Worm (Caenorhabditis elegans) whole organism, L4/young adult: Measurements from ENCODE around the gene ttbk-4.
"Not testable (repeated sequence)": the region's sequence is repeated elsewhere in the genome, so short reads cannot be mapped to it uniquely, and the experiment has no call there.

Experiments
- W03F9.2 ChIP-seq: fragments of 150-350 bp; optimal IDR thresholded peaks from 2 replicates; lab custom pipeline; 2014; ENCODE audit warnings: missing biosample characterization, missing genetic modification characterization
- dao-5 ChIP-seq: sonication (generic microtip); optimal IDR thresholded peaks from 2 replicates; lab custom pipeline; 2016; ENCODE audit warnings: missing genotype, missing genetic modification characterization, moderate library complexity, missing compliant biosample characterization
- him-1 ChIP-seq: sonication (generic microtip); optimal IDR thresholded peaks from 2 replicates; lab custom pipeline; 2016; ENCODE audit warnings: missing genotype, missing genetic modification reagents, missing genetic modification characterization, missing compliant biosample characterization

The ttbk-4 gene

DNA sequence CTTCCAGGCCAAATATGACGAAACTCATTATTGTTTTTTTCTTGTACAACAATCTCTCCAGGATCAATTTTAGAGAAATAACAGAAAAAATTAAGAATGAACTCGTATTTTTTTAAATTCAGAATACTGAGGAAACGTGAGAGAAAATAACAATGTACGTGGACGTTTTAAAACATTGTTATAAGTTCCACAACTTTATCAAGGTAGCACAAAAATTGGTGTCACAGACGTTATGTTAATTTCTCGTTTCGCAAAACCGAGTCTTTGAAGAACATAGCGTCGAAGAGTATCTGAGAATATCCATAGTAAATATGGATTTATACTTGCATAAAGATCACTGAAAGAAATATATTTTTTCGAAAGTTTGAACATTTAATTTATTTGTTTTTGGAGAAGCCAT lies 23.8 kb downstream of the ttbk-4 start, which contains the start of gene T04B2.8:
Gene T04B2.8, minus strand, starts transcription at position 101 of the 400 bp plus-strand sequence.
- TF ChIP-seq him-1 (tag; lab: Kevin White, UChicago) (no peak), W03F9.2 (no peak), dao-5 (no peak)

- no peak for TF ChIP-seq W03F9.2
- no peak for TF ChIP-seq him-1 (tag; lab: Kevin White, UChicago)
- TF ChIP-seq dao-5 = no peak
Measured at ce11 chrIV:10048268-10048667, 26.7 kb downstream of the ttbk-4 start.

DNA sequence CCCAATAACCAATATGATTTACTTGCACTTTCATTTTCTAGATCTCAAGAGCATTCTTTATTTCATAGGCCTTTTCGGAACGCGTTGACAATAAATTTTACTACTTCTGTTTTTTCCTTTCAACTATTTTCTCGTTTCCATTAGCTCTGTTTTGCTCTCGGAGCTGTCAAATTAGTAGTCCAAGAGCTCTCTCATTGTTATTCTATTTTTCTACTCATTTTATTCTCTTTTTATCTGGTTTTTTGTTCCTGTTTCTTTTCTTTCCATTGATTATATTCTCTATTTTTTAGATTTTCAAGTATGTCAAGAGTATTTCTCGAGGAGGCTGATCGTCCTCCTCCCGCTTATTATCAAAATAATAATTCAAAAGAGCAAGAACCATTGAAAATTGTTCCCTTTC lies 27.8 kb downstream of the ttbk-4 start, which contains the start of gene T04B2.3:
Gene T04B2.3, plus strand, starts transcription at position 301 of the 400 bp plus-strand sequence.
- TF ChIP-seq him-1 (tag; lab: Kevin White, UChicago) (no peak), W03F9.2 (no peak), dao-5 (no peak)

ce11 chrIV:10046005-10046404 lies 28.9 kb downstream of the ttbk-4 start:
- TF ChIP-seq W03F9.2 = no peak
- no peak for TF ChIP-seq him-1 (tag; lab: Kevin White, UChicago)
- no peak for TF ChIP-seq dao-5

ce11 chrIV:10042881-10043280 lies 32.1 kb downstream of the ttbk-4 start, which contains the start of gene frk-1:
frk-1 (plus strand) TSS chrIV:10043181.
- TF ChIP-seq him-1 (tag; lab: Kevin White, UChicago) = no peak
- no peak for TF ChIP-seq dao-5

DNA sequence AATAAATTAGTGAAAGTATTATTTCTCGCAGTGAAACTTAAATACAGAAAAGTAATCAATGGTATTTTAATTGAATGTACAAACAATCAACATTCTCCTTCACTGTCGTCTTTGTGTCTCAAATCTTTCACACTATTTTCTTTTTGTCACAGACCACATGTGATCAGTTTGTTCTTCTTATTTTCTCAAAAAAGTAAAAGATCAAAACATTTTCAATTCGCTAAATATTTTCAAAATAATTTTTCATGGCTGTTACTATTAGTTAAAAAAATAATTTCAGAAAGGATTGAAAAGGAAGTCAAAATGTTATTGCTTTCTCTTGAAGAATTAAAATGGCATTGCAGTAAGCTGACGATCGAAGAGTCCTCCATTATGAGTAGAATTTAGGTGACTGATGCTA lies 34.1 kb downstream of the ttbk-4 start, which contains the start of gene dhs-31:
Gene dhs-31, minus strand, starts transcription at position 101 of the 400 bp plus-strand sequence.
- TF ChIP-seq dao-5 (no peak), W03F9.2 (no peak), him-1 (tag; lab: Kevin White, UChicago) (no peak)

DNA sequence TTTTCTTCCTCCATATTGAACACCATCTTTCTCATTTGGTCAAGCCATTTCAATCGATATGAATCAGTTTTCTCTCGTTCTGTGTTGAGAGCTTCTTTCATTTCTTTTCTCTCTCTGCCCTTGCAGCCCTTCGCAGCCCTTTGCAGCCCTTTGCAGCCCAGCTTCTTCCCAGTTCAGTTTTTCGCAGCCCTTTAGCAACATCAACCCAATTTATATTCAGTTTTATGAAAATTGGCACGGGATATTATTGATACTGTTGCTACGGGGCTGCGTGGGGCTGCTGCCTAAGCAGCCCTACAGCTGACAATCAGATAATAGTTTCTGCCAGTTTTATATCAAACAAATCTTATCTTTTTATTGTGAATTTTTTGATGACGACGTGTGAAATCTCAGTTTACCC lies 38.0 kb downstream of the ttbk-4 start, which contains the start of gene F44D12.10:
Gene F44D12.10, minus strand, starts transcription at position 101 of the 400 bp plus-strand sequence.
- TF ChIP-seq dao-5 (no peak), W03F9.2 (no peak), him-1 (tag; lab: Kevin White, UChicago) (no peak)

DNA sequence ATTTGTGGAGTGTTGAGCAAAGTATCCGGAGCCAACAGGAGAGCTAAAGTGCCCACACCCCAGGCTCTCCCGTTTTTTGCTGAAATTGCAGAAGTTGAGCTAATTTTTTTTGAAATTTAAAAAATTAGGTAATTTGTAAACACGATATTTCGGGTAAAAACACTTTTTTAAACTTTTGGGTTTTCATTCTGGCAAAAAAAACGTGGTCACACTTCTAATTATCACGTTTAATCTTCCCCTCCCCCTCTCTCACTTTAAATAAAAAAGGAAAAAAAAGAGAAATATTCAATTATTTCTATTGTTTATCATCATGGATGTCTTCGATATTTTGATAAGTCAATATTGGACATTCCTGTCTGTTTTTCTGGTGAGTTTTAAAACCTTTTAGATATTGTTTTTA lies 41.9 kb downstream of the ttbk-4 start, which contains the start of gene F44D12.6:
Gene F44D12.6, plus strand, starts transcription at position 301 of the 400 bp plus-strand sequence.
- TF ChIP-seq W03F9.2 (no peak), him-1 (tag; lab: Kevin White, UChicago) (no peak), dao-5 (no peak)

DNA sequence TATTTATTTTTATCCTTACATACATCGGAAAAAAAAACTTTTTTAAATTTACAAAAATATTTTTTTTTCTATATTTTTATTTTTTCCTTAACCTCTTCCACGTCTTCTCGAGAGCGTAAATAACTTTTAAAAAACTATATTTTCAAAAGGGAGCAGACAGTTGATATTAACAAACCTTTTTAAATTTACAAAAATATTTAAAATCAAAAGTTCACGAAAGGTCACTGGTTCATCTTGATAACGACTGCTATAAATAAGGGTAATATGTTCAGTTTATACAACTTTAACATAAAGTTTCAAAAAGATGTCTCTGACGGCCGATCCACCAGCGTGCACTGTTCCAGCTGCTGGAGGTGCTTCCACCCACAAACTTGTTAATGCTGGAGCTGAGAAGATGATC lies 46.2 kb downstream of the ttbk-4 start, which contains the start of the genes F44D12.16 and msd-2:
Gene F44D12.16, plus strand, starts transcription at position 301 of the 400 bp plus-strand sequence.
Gene msd-2, plus strand, starts transcription at position 305 of the 400 bp plus-strand sequence.
- TF ChIP-seq him-1 (tag; lab: Kevin White, UChicago); dao-5; W03F9.2: not testable (repeated sequence)

ce11 chrIV:10027566-10027965 lies 47.4 kb downstream of the ttbk-4 start, which contains the start of gene gipc-2:
gipc-2 (minus strand) TSS chrIV:10027666.
- TF ChIP-seq him-1 (tag; lab: Kevin White, UChicago) (no peak), dao-5 (no peak)

DNA sequence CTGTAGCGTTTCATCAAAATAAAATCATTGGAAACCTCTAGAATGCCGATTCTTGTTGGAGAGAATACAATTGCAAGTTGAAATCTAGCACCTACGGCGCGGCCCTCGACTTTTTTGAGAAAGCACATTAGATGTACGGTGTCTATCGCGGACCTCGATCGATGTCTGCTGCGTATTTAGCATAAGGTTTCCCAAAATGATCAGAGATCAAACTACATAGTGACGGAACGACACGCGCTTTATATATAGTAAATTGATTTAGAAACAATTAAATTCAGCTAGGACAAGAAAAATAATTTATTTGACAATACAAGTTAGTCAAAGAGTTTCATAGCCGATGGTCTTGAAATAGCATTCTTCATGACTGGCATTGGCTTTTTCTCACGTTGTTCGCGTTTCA lies 48.8 kb downstream of the ttbk-4 start:
- no peak for TF ChIP-seq W03F9.2
- no peak for TF ChIP-seq him-1 (tag; lab: Kevin White, UChicago)
- TF ChIP-seq dao-5 = no peak
